Worm (Caenorhabditis elegans) whole organism, L1 larva: ENCODE data around the gene nspg-9.
A peak's percentile ranks its signal among the peaks of the same experiment; 100 is the strongest.

Experiments used
- C04F5.9 ChIP-seq: sonication (generic microtip); optimal IDR thresholded peaks from 2 replicates; lab custom pipeline; 2016; ENCODE audit warnings: missing genetic modification characterization, missing compliant biosample characterization
- C16A3.4 ChIP-seq: fragments of 150-350 bp; optimal IDR thresholded peaks from 2 replicates; lab custom pipeline; 2014; ENCODE audit warnings: missing biosample characterization, missing genetic modification characterization
- C34B4.2 ChIP-seq: sonication (generic microtip); optimal IDR thresholded peaks from 2 replicates; lab custom pipeline; 2017; ENCODE audit warnings: mild to moderate bottlenecking, missing genetic modification characterization, missing compliant biosample characterization
- alr-1 ChIP-seq: fragments of 200-800 bp; sonication (Bioruptor generic); optimal IDR thresholded peaks from 2 replicates; lab custom pipeline; 2018; ENCODE audit warnings: borderline replicate concordance, mild to moderate bottlenecking, missing genetic modification characterization, missing compliant biosample characterization
- aly-2 ChIP-seq: fragments of 150-350 bp; optimal IDR thresholded peaks from 2 replicates; lab custom pipeline; 2014; ENCODE audit warnings: missing biosample characterization, missing genetic modification characterization
- blmp-1 ChIP-seq: fragments of 150-350 bp; optimal IDR thresholded peaks from 2 replicates; lab custom pipeline; 2014; ENCODE audit warnings: missing biosample characterization, missing genetic modification characterization
- ceh-90 ChIP-seq: sonication (generic microtip); optimal IDR thresholded peaks from 2 replicates; lab custom pipeline; 2016; ENCODE audit warnings: missing genetic modification characterization, missing compliant biosample characterization
- dpl-1 ChIP-seq, 3 experiments: fragments of 150-350 bp in 2 of 3; sonication (generic microtip) in 1 of 3; optimal IDR thresholded peaks; 2 replicates each; lab custom pipeline; 2014 to 2017; ENCODE audit warnings: missing biosample characterization in 3 of 3, missing genetic modification characterization in 3 of 3, missing genetic modification reagents in 3 of 3
- efl-1 ChIP-seq, 4 experiments: fragments of 150-350 bp; optimal IDR thresholded peaks in 3 of 4; peaks in 1 of 4; 1 replicate in 1 of 4; 2 replicates in 3 of 4; lab custom pipeline; 2014; ENCODE audit warnings: missing biosample characterization in 2 of 4, missing genetic modification characterization in 2 of 4, missing genetic modification reagents in 2 of 4
- egl-13 ChIP-seq: sonication (generic microtip); optimal IDR thresholded peaks from 2 replicates; lab custom pipeline; 2016; ENCODE audit warnings: missing genotype, missing genetic modification reagents, missing genetic modification characterization, missing compliant biosample characterization
- elt-3 ChIP-seq, 6 experiments: fragments of 150-350 bp in 1 of 6; sonication (generic microtip); optimal IDR thresholded peaks; 2 replicates each; lab custom pipeline; 2017 to 2018; ENCODE audit warnings: missing biosample characterization in 6 of 6, missing genetic modification characterization in 6 of 6, inconsistent platforms in 1 of 6
- fkh-10 ChIP-seq: sonication (generic microtip); optimal IDR thresholded peaks from 2 replicates; lab custom pipeline; 2017; ENCODE audit warnings: missing biosample characterization, missing genetic modification reagents, missing genetic modification characterization
- fkh-4 ChIP-seq: sonication (generic microtip); optimal IDR thresholded peaks from 2 replicates; lab custom pipeline; 2016; ENCODE audit warnings: missing compliant biosample characterization, missing genetic modification characterization, borderline replicate concordance
- fos-1 ChIP-seq: fragments of 150-350 bp; optimal IDR thresholded peaks from 2 replicates; lab custom pipeline; 2014; ENCODE audit warnings: missing biosample characterization, missing genetic modification characterization
- grh-1 ChIP-seq: fragments of 200-800 bp; sonication (Bioruptor generic); IDR thresholded peaks from 2 replicates; pipeline ENCODE4 v1.3.6; 2022; ENCODE audit warnings: missing genetic modification reagents, missing genetic modification characterization, missing compliant biosample characterization
- hlh-17 ChIP-seq: fragments of 200-800 bp; sonication (Bioruptor generic); optimal IDR thresholded peaks from 2 replicates; lab custom pipeline; 2018; ENCODE audit warnings: missing genetic modification characterization, mild to moderate bottlenecking, missing compliant biosample characterization, moderate library complexity, borderline replicate concordance
- hlh-4 ChIP-seq: sonication (generic microtip); optimal IDR thresholded peaks from 2 replicates; lab custom pipeline; 2016; ENCODE audit warnings: mild to moderate bottlenecking, missing genetic modification characterization, missing compliant biosample characterization
- hpl-2 ChIP-seq: fragments of 150-350 bp; optimal IDR thresholded peaks from 2 replicates; lab custom pipeline; 2014; ENCODE audit warnings: missing biosample characterization, missing genetic modification reagents, missing genetic modification characterization
- irx-1 ChIP-seq: sonication (generic microtip); optimal IDR thresholded peaks from 2 replicates; lab custom pipeline; 2016; ENCODE audit warnings: missing genetic modification characterization, missing compliant biosample characterization
- lin-13 ChIP-seq: fragments of 150-350 bp; optimal IDR thresholded peaks from 2 replicates; lab custom pipeline; 2014; ENCODE audit warnings: missing biosample characterization, missing genetic modification reagents, missing genetic modification characterization
- lin-14 ChIP-seq: fragments of 200-800 bp; sonication (Bioruptor generic); optimal IDR thresholded peaks from 2 replicates; lab custom pipeline; 2018; ENCODE audit warnings: mild to moderate bottlenecking, missing genetic modification characterization, moderate library complexity, missing compliant biosample characterization
- lir-3 ChIP-seq: sonication (generic microtip); optimal IDR thresholded peaks from 2 replicates; lab custom pipeline; 2016; ENCODE audit warnings: mild to moderate bottlenecking, missing genetic modification characterization, moderate library complexity, missing compliant biosample characterization; ENCODE audit not compliant: poor library complexity
- lsy-2 ChIP-seq, 2 experiments: fragments of 150-350 bp; optimal IDR thresholded peaks; 2 replicates each; lab custom pipeline; 2014; ENCODE audit warnings: missing biosample characterization in 2 of 2, missing genetic modification characterization in 2 of 2
- mab-9 ChIP-seq: fragments of 200-800 bp; sonication (Bioruptor generic); IDR thresholded peaks from 2 replicates; pipeline ENCODE4 v1.3.6; 2022; ENCODE audit warnings: missing genetic modification reagents, missing genetic modification characterization, missing compliant biosample characterization
- nhr-11 ChIP-seq: fragments of 150-350 bp; optimal IDR thresholded peaks from 2 replicates; lab custom pipeline; 2014; ENCODE audit warnings: missing biosample characterization, missing genetic modification characterization
- nhr-20 ChIP-seq: sonication (generic microtip); optimal IDR thresholded peaks from 2 replicates; lab custom pipeline; 2016; ENCODE audit warnings: mild to moderate bottlenecking, missing genetic modification characterization, missing compliant biosample characterization
- nhr-28 ChIP-seq: fragments of 150-350 bp; optimal IDR thresholded peaks from 2 replicates; lab custom pipeline; 2014; ENCODE audit warnings: missing biosample characterization, missing genetic modification characterization
- nhr-47 ChIP-seq: sonication (generic microtip); optimal IDR thresholded peaks from 2 replicates; lab custom pipeline; 2016; ENCODE audit warnings: mild to moderate bottlenecking, missing genetic modification characterization, moderate library complexity, missing compliant biosample characterization
- nhr-77 ChIP-seq: fragments of 150-350 bp; optimal IDR thresholded peaks from 2 replicates; lab custom pipeline; 2014; ENCODE audit warnings: missing biosample characterization, missing genetic modification characterization
- nhr-84 ChIP-seq: sonication (generic microtip); optimal IDR thresholded peaks from 2 replicates; lab custom pipeline; 2017; ENCODE audit warnings: missing biosample characterization, missing genetic modification characterization
- pag-3 ChIP-seq: sonication (generic microtip); optimal IDR thresholded peaks from 2 replicates; lab custom pipeline; 2017; ENCODE audit warnings: missing genetic modification characterization, mild to moderate bottlenecking, missing compliant biosample characterization, antibody characterized with exemption, borderline replicate concordance; ENCODE audit not compliant: insufficient read depth
- pax-3 ChIP-seq: fragments of 200-800 bp; sonication (Bioruptor generic); optimal IDR thresholded peaks from 2 replicates; lab custom pipeline; 2018; ENCODE audit warnings: mild to moderate bottlenecking, missing genetic modification characterization, moderate library complexity, missing compliant biosample characterization
- skn-1 ChIP-seq: fragments of 150-350 bp; optimal IDR thresholded peaks from 2 replicates; lab custom pipeline; 2014; ENCODE audit warnings: missing biosample characterization, missing genetic modification characterization
- snu-23 ChIP-seq: sonication (generic microtip); optimal IDR thresholded peaks from 2 replicates; lab custom pipeline; 2016; ENCODE audit warnings: missing genetic modification characterization, missing compliant biosample characterization
- swsn-7 ChIP-seq: sonication (generic microtip); optimal IDR thresholded peaks from 2 replicates; lab custom pipeline; 2016; ENCODE audit warnings: missing genetic modification characterization, missing compliant biosample characterization
- xbp-1 ChIP-seq: sonication (generic microtip); optimal IDR thresholded peaks from 2 replicates; lab custom pipeline; 2016; ENCODE audit warnings: missing genetic modification characterization, missing compliant biosample characterization

The nspg-9 gene

ce11 chrIV:14481984-14482383, 25.3 kb downstream of the nspg-9 start, which contains the start of gene Y57G11A.4 (continued):
- TF ChIP-seq snu-23 (GFP tag; lab: Kevin White, UChicago) (peak; percentile 22), mab-9 (GFP tag; lab: Robert Waterston, UW) (no peak), lir-3 (tag; lab: Kevin White, UChicago) (no peak), C34B4.2 (no peak), efl-1 (optimal IDR thresholded peaks at IDR 0.05; lab: Kevin White, UChicago) (no peak), efl-1 (GFP tag; optimal IDR thresholded peaks at IDR 0.05 in 1 of 2; lab: Kevin White, UChicago) (no peak), nhr-84 (tag; lab: Kevin White, UChicago) (no peak), skn-1 (no peak)
- TF ChIP-seq, all 84 proteins: peak for 5

DNA sequence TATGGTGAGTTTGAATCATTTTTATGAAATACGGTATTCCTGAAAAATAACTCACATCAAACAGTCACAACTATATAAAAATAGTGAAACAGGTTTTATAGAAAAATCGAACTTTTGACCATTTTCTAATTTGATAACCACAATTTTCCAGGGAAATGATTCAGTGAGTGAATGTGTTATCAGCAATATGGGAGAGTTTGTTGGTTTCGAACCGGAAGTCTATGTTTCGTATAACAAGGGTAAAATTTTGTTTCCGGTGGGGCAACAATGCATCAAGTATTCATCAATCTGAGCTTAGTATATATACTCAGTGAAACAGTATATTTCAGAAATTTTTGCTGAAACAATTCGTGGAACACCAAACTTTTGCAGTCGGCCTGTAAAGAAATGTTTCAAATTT, 26.7 kb downstream of the nspg-9 start:
- TF ChIP-seq nhr-77, result no peak
- no peak for TF ChIP-seq C34B4.2
- no peak for TF ChIP-seq efl-1 (optimal IDR thresholded peaks at IDR 0.05; lab: Kevin White, UChicago)
- TF ChIP-seq efl-1 (GFP tag; optimal IDR thresholded peaks at IDR 0.05 in 1 of 2; lab: Kevin White, UChicago), result peak in 1 of 2 experiments; percentile 53
- TF ChIP-seq nhr-28 (tag; lab: Kevin White, UChicago), result no peak

DNA sequence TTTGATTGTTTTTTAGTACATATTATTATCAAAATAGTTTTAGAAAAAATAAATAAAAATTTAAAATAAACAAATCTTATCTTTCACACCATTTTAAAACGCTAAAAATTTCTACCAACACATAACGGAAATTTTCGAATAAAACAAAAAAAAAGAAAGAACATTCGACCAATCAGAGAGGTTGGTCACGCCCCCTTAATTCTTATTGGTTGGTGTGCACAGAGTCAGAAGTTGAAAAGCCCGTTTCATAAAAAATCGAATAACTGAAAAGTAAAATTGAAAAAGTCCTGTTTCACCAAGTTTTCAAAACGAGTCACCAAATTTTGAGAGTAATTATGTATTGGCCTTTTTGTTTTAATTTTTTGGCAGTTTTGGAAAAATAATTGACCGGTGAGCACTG, 34.4 kb downstream of the nspg-9 start:
- TF ChIP-seq pag-3 (tag; lab: Kevin White, UChicago), result no peak
- no peak for TF ChIP-seq mab-9 (GFP tag; lab: Robert Waterston, UW)
- no peak for TF ChIP-seq nhr-20 (tag; lab: Kevin White, UChicago)
- TF ChIP-seq C04F5.9 (tag; lab: Kevin White, UChicago), result no peak
- no peak for TF ChIP-seq fkh-10 (GFP tag; lab: Kevin White, UChicago)
- TF ChIP-seq C16A3.4 (tag; lab: Kevin White, UChicago), result no peak
- no peak for TF ChIP-seq nhr-11 (tag; lab: Kevin White, UChicago)
- TF ChIP-seq hpl-2 (GFP tag; lab: Kevin White, UChicago), result no peak
- no peak for TF ChIP-seq hlh-4 (tag; lab: Kevin White, UChicago)
- no peak for TF ChIP-seq dpl-1 (GFP tag; optimal IDR thresholded peaks at IDR 0.05; lab: Kevin White, UChicago)
- no peak for TF ChIP-seq pax-3 (tag; lab: Kevin White, UChicago)
- TF ChIP-seq efl-1 (optimal IDR thresholded peaks at IDR 0.05; lab: Kevin White, UChicago), result no peak
- no peak for TF ChIP-seq efl-1 (GFP tag; optimal IDR thresholded peaks at IDR 0.05 in 1 of 2; lab: Kevin White, UChicago)
- no peak for TF ChIP-seq egl-13 (tag; lab: Kevin White, UChicago)
- TF ChIP-seq swsn-7 (tag; lab: Kevin White, UChicago), result no peak
- no peak for TF ChIP-seq fkh-4 (tag; lab: Kevin White, UChicago)
- no peak for TF ChIP-seq nhr-47 (tag; lab: Kevin White, UChicago)

DNA sequence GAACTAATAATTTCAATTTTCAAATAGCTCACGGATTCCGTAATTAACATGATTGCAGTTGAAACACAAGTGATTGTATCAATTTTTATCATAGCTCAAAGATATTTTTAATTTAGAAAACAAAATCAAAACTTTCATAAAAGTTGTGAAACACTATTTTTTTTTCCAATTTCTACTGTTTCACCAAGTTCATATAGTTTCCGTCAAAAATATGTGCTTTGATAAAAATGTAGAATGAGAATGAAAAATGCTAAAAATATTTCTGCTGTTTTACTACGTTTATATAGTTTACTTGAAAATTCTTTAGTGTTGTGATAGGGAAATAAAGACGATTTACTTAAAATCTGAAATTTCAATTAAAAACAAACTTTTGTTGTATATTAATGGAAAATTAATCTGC, 38.8 kb downstream of the nspg-9 start:
- TF ChIP-seq hlh-17 (GFP tag; lab: Kevin White, UChicago) (no peak), alr-1 (tag; lab: Kevin White, UChicago) (no peak)

DNA sequence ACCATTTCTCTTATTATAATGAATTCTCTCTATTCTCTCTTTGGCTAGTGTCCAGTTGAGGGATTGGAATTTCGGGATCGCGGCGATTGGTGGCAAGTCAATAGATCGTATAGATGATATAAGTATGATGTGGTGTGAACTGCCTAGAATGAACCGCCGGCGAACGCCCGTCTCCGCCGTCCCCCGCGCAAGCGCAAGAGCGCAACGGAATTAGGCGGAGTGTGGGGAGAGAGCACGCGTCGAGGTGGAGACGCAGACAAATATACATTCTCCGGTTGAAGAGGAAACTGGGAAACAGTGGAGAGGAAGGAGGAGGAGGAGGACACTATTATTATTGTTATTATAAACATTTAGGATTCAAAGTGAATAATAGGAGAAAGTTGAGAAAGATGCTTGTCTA, 39.8 kb downstream of the nspg-9 start:
- no peak for TF ChIP-seq lsy-2 (tag; optimal IDR thresholded peaks at IDR 0.05; lab: Kevin White, UChicago)
- peak; percentile 7 for TF ChIP-seq blmp-1 (tag; lab: Kevin White, UChicago)

- no peak for TF ChIP-seq swsn-7 (tag; lab: Kevin White, UChicago)
- no peak for TF ChIP-seq grh-1 (GFP tag; lab: Robert Waterston, UW)
- no peak for TF ChIP-seq aly-2 (tag; lab: Kevin White, UChicago)
- no peak for TF ChIP-seq lsy-2 (tag; optimal IDR thresholded peaks at IDR 0.05; lab: Kevin White, UChicago)
- no peak for TF ChIP-seq nhr-11 (tag; lab: Kevin White, UChicago)
- no peak for TF ChIP-seq ceh-90 (tag; lab: Kevin White, UChicago)
- TF ChIP-seq irx-1 (tag; lab: Kevin White, UChicago), result no peak
- no peak for TF ChIP-seq lin-14 (GFP tag; lab: Kevin White, UChicago)
- TF ChIP-seq elt-3 (tag; optimal IDR thresholded peaks at IDR 0.05; lab: Kevin White, UChicago), result no peak
- TF ChIP-seq xbp-1 (tag; lab: Kevin White, UChicago), result no peak
- no peak for TF ChIP-seq lin-13
- no peak for TF ChIP-seq skn-1
- no peak for TF ChIP-seq alr-1 (tag; lab: Kevin White, UChicago)
- TF ChIP-seq nhr-47 (tag; lab: Kevin White, UChicago), result no peak
- no peak for TF ChIP-seq fos-1
Measured at ce11 chrIV:14505066-14505465, 48.4 kb downstream of the nspg-9 start, which contains the start of gene tag-273. tag-273 (minus strand) TSS chrIV:14505166.
